Worm (Caenorhabditis elegans) whole organism, young adult: ENCODE data around the gene rdl-1.

Source experiments
- B0336.3 ChIP-seq: fragments of 200-800 bp; sonication (Bioruptor generic); IDR thresholded peaks from 2 replicates; pipeline ENCODE4 v1.3.6; 2022; ENCODE audit warnings: missing genetic modification characterization, missing compliant biosample characterization
- C06A6.2 ChIP-seq: fragments of 200-800 bp; sonication (Bioruptor generic); conservative IDR thresholded peaks from 2 replicates; pipeline ENCODE4 v1.3.6; 2022; ENCODE audit warnings: missing genetic modification characterization, missing compliant biosample characterization
- F10E7.11 ChIP-seq: sonication (generic microtip); optimal IDR thresholded peaks from 2 replicates; lab custom pipeline; 2017; ENCODE audit warnings: mild to moderate bottlenecking, missing genetic modification characterization, moderate library complexity, missing compliant biosample characterization
- F33H1.4 ChIP-seq: fragments of 200-800 bp; sonication (Bioruptor generic); IDR thresholded peaks from 2 replicates; pipeline ENCODE4 v1.3.6; 2022; ENCODE audit warnings: missing genetic modification reagents, missing genetic modification characterization, missing compliant biosample characterization
- F39B2.1 ChIP-seq: fragments of 200-800 bp; sonication (Bioruptor generic); IDR thresholded peaks from 2 replicates; pipeline ENCODE4 v1.3.6; 2022; ENCODE audit warnings: missing genetic modification reagents, missing genetic modification characterization, missing compliant biosample characterization
- Y53G8AR.9 ChIP-seq: fragments of 200-800 bp; sonication (Bioruptor generic); conservative IDR thresholded peaks from 2 replicates; pipeline ENCODE4 v1.3.6; 2022; ENCODE audit warnings: missing genetic modification reagents, missing genetic modification characterization, missing compliant biosample characterization
- ZK185.1 ChIP-seq: sonication (generic microtip); optimal IDR thresholded peaks from 2 replicates; lab custom pipeline; 2016; ENCODE audit warnings: mild to moderate bottlenecking, missing genetic modification characterization, missing compliant biosample characterization; ENCODE audit not compliant: poor library complexity, severe bottlenecking
- aptf-3 ChIP-seq: fragments of 200-800 bp; sonication (Bioruptor generic); IDR thresholded peaks from 2 replicates; pipeline ENCODE4 v1.3.6; 2022; ENCODE audit warnings: missing genetic modification characterization, missing compliant biosample characterization
- atf-7 ChIP-seq: sonication (generic microtip); optimal IDR thresholded peaks from 2 replicates; lab custom pipeline; 2017; ENCODE audit warnings: mild to moderate bottlenecking, missing genetic modification characterization, missing compliant biosample characterization
- athp-1 ChIP-seq: sonication (generic microtip); optimal IDR thresholded peaks from 2 replicates; lab custom pipeline; 2017; ENCODE audit warnings: mild to moderate bottlenecking, missing genetic modification characterization, missing compliant biosample characterization
- chd-7 ChIP-seq: sonication (generic microtip); optimal IDR thresholded peaks from 2 replicates; lab custom pipeline; 2016; ENCODE audit warnings: mild to moderate bottlenecking, missing genetic modification characterization, moderate library complexity, missing compliant biosample characterization
- egl-44 ChIP-seq: fragments of 200-800 bp; sonication (Bioruptor generic); IDR thresholded peaks from 2 replicates; pipeline ENCODE4 v1.3.6; 2022; ENCODE audit warnings: missing genetic modification reagents, missing genetic modification characterization, missing compliant biosample characterization
- egrh-3 ChIP-seq: fragments of 200-800 bp; sonication (Bioruptor generic); IDR thresholded peaks from 2 replicates; pipeline ENCODE4 v1.3.6; 2022; ENCODE audit warnings: missing genetic modification reagents, missing genetic modification characterization, missing compliant biosample characterization
- hmg-1.2 ChIP-seq: fragments of 200-800 bp; sonication (Bioruptor generic); IDR thresholded peaks from 2 replicates; pipeline ENCODE4 v1.3.6; 2022; ENCODE audit warnings: missing genetic modification reagents, missing genetic modification characterization, missing compliant biosample characterization
- hsf-1 ChIP-seq: fragments of 200-800 bp; sonication (Bioruptor generic); IDR thresholded peaks from 2 replicates; pipeline ENCODE4 v1.3.6; 2022; ENCODE audit warnings: missing genetic modification reagents, missing genetic modification characterization, missing compliant biosample characterization
- let-526 ChIP-seq: fragments of 200-800 bp; sonication (Bioruptor generic); IDR thresholded peaks from 2 replicates; pipeline ENCODE4 v1.3.6; 2022; ENCODE audit warnings: missing genetic modification reagents, missing genetic modification characterization, missing compliant biosample characterization
- lin-35 ChIP-seq, 3 experiments: fragments of 150-350 bp in 2 of 3; sonication (generic microtip) in 1 of 3; optimal IDR thresholded peaks; 2 replicates each; lab custom pipeline; 2014 to 2018; ENCODE audit warnings: missing biosample characterization in 3 of 3, missing genetic modification characterization in 3 of 3, missing genetic modification reagents in 3 of 3
- lin-54 ChIP-seq: fragments of 200-800 bp; sonication (Bioruptor generic); optimal IDR thresholded peaks from 2 replicates; lab custom pipeline; 2018; ENCODE audit warnings: mild to moderate bottlenecking, missing genetic modification characterization, missing compliant biosample characterization
- lir-1 ChIP-seq: fragments of 200-800 bp; sonication (Bioruptor generic); conservative IDR thresholded peaks from 2 replicates; pipeline ENCODE4 v1.3.6; 2022; ENCODE audit warnings: missing genetic modification reagents, missing genetic modification characterization, missing compliant biosample characterization
- madf-10 ChIP-seq: sonication (generic microtip); optimal IDR thresholded peaks from 2 replicates; lab custom pipeline; 2016; ENCODE audit warnings: mild to moderate bottlenecking, missing genetic modification characterization, missing compliant biosample characterization
- madf-3 ChIP-seq: fragments of 200-800 bp; sonication (Bioruptor generic); IDR thresholded peaks from 2 replicates; pipeline ENCODE4 v1.3.6; 2022; ENCODE audit warnings: missing genetic modification reagents, missing genetic modification characterization, missing compliant biosample characterization
- madf-6 ChIP-seq: fragments of 200-800 bp; sonication (Bioruptor generic); IDR thresholded peaks from 2 replicates; pipeline ENCODE4 v1.3.6; 2022; ENCODE audit warnings: missing genetic modification reagents, missing genetic modification characterization, missing compliant biosample characterization
- mcd-1 ChIP-seq: fragments of 200-800 bp; sonication (Bioruptor generic); IDR thresholded peaks from 2 replicates; pipeline ENCODE4 v1.3.6; 2022; ENCODE audit warnings: missing genetic modification reagents, missing genetic modification characterization, missing compliant biosample characterization
- mel-28 ChIP-seq: sonication (generic microtip); optimal IDR thresholded peaks from 2 replicates; lab custom pipeline; 2016; ENCODE audit warnings: borderline replicate concordance, mild to moderate bottlenecking, missing genetic modification characterization, missing compliant biosample characterization
- mes-4 ChIP-seq: sonication (generic microtip); optimal IDR thresholded peaks from 2 replicates; lab custom pipeline; 2016; ENCODE audit warnings: missing genotype, missing genetic modification characterization, missing compliant biosample characterization
- nhr-27 ChIP-seq: fragments of 200-800 bp; sonication (Bioruptor generic); optimal IDR thresholded peaks from 2 replicates; lab custom pipeline; 2018; ENCODE audit warnings: mild to moderate bottlenecking, missing genetic modification characterization, moderate library complexity, missing compliant biosample characterization
- nhr-80 ChIP-seq: sonication (generic microtip); optimal IDR thresholded peaks from 2 replicates; lab custom pipeline; 2016; ENCODE audit warnings: missing genetic modification characterization, missing compliant biosample characterization
- pbrm-1 ChIP-seq: fragments of 200-800 bp; sonication (Bioruptor generic); IDR thresholded peaks from 2 replicates; pipeline ENCODE4 v1.3.6; 2022; ENCODE audit warnings: missing genetic modification reagents, missing genetic modification characterization, missing compliant biosample characterization
- pha-4 ChIP-seq: fragments of 150-350 bp; sonication (generic microtip); optimal IDR thresholded peaks from 2 replicates; lab custom pipeline; 2014; ENCODE audit warnings: missing biosample characterization, missing genetic modification reagents, missing genetic modification characterization
- repo-1 ChIP-seq: sonication (generic microtip); optimal IDR thresholded peaks from 2 replicates; lab custom pipeline; 2017; ENCODE audit warnings: mild to moderate bottlenecking, missing genetic modification characterization, missing compliant biosample characterization
- rpc-1 ChIP-seq, 2 experiments: fragments of 150-350 bp in 1 of 2; sonication (generic microtip) in 1 of 2; optimal IDR thresholded peaks; 2 replicates each; lab custom pipeline; 2014 to 2018; ENCODE audit warnings: missing biosample characterization in 1 of 2, missing genetic modification characterization in 1 of 2, missing genetic modification reagents in 1 of 2, missing genotype in 1 of 2
- somi-1 ChIP-seq: fragments of 200-800 bp; sonication (Bioruptor generic); optimal IDR thresholded peaks from 2 replicates; lab custom pipeline; 2018; ENCODE audit warnings: mild to moderate bottlenecking, missing genetic modification characterization, missing compliant biosample characterization
- sptf-2 ChIP-seq: fragments of 200-800 bp; sonication (Bioruptor generic); optimal IDR thresholded peaks from 2 replicates; lab custom pipeline; 2018; ENCODE audit warnings: mild to moderate bottlenecking, missing genetic modification characterization, missing compliant biosample characterization
- tbp1 ChIP-seq: fragments of 200-800 bp; sonication (Bioruptor generic); optimal IDR thresholded peaks from 2 replicates; lab custom pipeline; 2018; ENCODE audit warnings: mild to moderate bottlenecking, missing genetic modification characterization, missing compliant biosample characterization
- tbx-9 ChIP-seq: sonication (generic microtip); optimal IDR thresholded peaks from 2 replicates; lab custom pipeline; 2016; ENCODE audit warnings: borderline replicate concordance, missing genetic modification characterization, inconsistent platforms, missing compliant biosample characterization
- tlf-1 ChIP-seq: fragments of 200-800 bp; sonication (Bioruptor generic); optimal IDR thresholded peaks from 2 replicates; lab custom pipeline; 2018; ENCODE audit warnings: mild to moderate bottlenecking, missing genetic modification characterization, missing compliant biosample characterization
- zim-3 ChIP-seq: sonication (generic microtip); optimal IDR thresholded peaks from 2 replicates; lab custom pipeline; 2017; ENCODE audit warnings: mild to moderate bottlenecking, missing genetic modification characterization, moderate library complexity, missing compliant biosample characterization
- ztf-22 ChIP-seq: fragments of 200-800 bp; sonication (Bioruptor generic); optimal IDR thresholded peaks from 2 replicates; lab custom pipeline; 2018; ENCODE audit warnings: mild to moderate bottlenecking, missing genetic modification characterization, moderate library complexity, missing compliant biosample characterization

Gene rdl-1

DNA sequence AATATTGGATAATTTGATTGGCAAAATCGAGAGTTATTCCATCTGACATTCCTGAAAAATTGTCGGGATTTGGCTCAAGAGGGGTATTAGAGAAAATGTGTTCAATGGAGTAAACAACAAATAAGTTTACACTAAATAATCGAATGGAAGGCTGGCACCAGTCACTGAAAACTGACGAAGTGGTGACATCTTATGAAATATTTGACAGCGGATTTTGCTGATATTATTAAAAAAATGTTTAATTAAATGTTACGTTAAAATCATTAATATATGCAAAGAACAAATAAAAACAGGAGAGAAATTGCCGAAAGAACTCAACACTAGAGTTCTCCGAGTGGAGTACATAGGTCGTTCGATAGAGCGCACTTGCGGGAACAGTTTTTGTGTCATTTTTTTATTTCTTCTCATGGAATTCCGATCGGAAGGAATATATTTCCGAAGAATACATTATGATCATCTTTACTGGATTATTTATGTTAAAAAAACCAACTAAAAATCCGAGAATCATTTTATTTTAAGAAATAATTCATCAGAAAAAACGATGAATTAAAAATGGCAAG is 15.5 kb upstream of the rdl-1 start, which contains the start of gene tag-322 (continued):
- TF ChIP-seq pha-4 (tag; lab: Kevin White, UChicago): no peak
- TF ChIP-seq mes-4 (tag; lab: Kevin White, UChicago): no peak
- no peak for TF ChIP-seq athp-1 (tag; lab: Kevin White, UChicago)
- no peak for TF ChIP-seq madf-3
- TF ChIP-seq B0336.3: 0 out of 2 replicates have a peak, but pooled peaks have one; percentile 39
- TF ChIP-seq chd-7 (tag; lab: Kevin White, UChicago): no peak
- TF ChIP-seq tbx-9 (tag; lab: Kevin White, UChicago): no peak
- TF ChIP-seq F39B2.1 (GFP tag; lab: Robert Waterston, UW): no peak
- no peak for TF ChIP-seq C06A6.2 (GFP tag; lab: Robert Waterston, UW)
- peak; percentile 16 for TF ChIP-seq tbp1 (GFP tag; lab: Kevin White, UChicago)
- no peak for TF ChIP-seq let-526 (GFP tag; lab: Robert Waterston, UW)
- no peak for TF ChIP-seq mel-28
- TF ChIP-seq F33H1.4 (GFP tag; lab: Robert Waterston, UW): peak; percentile 47; the same call in 1 of the 2 replicates

DNA sequence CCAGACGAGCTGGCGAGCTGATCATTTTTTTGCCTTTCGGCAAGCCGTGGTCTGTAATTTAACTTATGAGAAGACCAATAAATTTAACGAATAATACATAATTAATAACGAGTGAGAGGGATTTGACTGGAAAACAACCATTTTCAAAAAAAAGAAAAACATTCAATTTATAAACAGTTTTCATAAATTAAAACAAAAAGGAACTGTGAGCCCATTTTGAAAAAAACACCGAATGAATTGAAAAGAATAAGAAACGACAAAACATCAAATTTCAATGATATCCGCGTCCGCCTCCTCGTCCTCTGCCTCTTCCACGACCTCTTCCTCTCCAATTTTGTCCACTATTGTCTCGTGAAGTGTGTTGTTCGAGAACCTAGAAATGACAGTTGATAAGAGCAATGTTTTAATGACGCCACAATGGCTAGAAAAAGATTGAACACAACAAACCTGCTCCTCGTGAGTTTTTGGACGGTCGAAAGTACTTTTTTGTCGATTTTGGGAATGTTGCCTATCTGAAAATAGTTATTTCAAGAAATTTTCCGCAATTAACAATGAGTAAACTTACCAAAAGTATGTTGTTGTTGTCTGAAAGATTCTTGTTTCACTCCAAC is 13.8 kb upstream of the rdl-1 start, which contains the start of gene tag-321:
TSS of gene tag-321 (minus strand) at position 51 of the 611 bp plus-strand sequence.
- peak; percentile 63 for TF ChIP-seq nhr-80 (tag; lab: Kevin White, UChicago)
- no peak for TF ChIP-seq zim-3 (tag; lab: Kevin White, UChicago)
- TF ChIP-seq egrh-3 (GFP tag; lab: Robert Waterston, UW): no peak
- TF ChIP-seq lir-1 (GFP tag; lab: Robert Waterston, UW): no peak
- TF ChIP-seq somi-1 (GFP tag; lab: Kevin White, UChicago): no peak
- TF ChIP-seq ztf-22 (GFP tag; lab: Kevin White, UChicago): no peak
- no peak for TF ChIP-seq sptf-2 (GFP tag; lab: Kevin White, UChicago)
- no peak for TF ChIP-seq F10E7.11 (tag; lab: Kevin White, UChicago)
- TF ChIP-seq nhr-27 (tag; lab: Kevin White, UChicago): no peak
- TF ChIP-seq hmg-1.2 (GFP tag; lab: Robert Waterston, UW): no peak
- no peak for TF ChIP-seq egl-44 (GFP tag; lab: Robert Waterston, UW)
- TF ChIP-seq madf-10: no peak
- 0 out of 2 replicates have a peak, but pooled peaks have one; percentile 44 for TF ChIP-seq hsf-1 (GFP tag; lab: Robert Waterston, UW)
- TF ChIP-seq lin-54 (GFP tag; lab: Kevin White, UChicago): no peak
- TF ChIP-seq lin-35 (GFP tag; optimal IDR thresholded peaks at IDR 0.05; lab: Kevin White, UChicago): no peak
- TF ChIP-seq, all 124 proteins: peak for 2

DNA sequence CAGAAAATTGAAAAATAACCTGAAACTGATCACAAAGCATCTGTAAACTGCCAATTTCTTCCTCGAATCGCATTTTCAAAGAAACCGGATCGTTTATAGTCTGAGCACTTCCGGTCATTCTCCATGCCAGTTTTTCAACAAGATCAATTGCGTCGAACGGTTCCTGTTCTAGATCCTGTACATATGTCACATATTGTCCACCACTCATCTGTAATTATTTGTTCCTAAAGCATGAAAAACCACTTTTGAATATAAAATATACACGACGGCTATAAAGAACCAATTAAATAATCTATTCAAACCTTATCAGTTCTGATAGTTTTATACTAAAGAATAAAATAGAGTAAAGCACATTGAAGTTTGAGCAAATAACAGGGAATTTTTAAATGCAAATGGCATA is 12.2 kb upstream of the rdl-1 start, which contains the start of gene sec-10:
TSS of gene sec-10 (minus strand) at position 208 of the 400 bp plus-strand sequence.
- TF ChIP-seq Y53G8AR.9 (GFP tag; lab: Robert Waterston, UW): peak; percentile 87
- TF ChIP-seq pbrm-1: 0 out of 2 replicates have a peak, but pooled peaks have one; percentile 35
- TF ChIP-seq B0336.3: peak; percentile 72; the same call in 1 of the 2 replicates
- TF ChIP-seq madf-6 (GFP tag; lab: Robert Waterston, UW): peak; percentile 16; the same call in 1 of the 2 replicates
- no peak for TF ChIP-seq F33H1.4 (GFP tag; lab: Robert Waterston, UW)
- TF ChIP-seq tlf-1: peak; percentile 28
- no peak for TF ChIP-seq aptf-3
- TF ChIP-seq athp-1 (tag; lab: Kevin White, UChicago): peak; percentile 73
- TF ChIP-seq rpc-1 (optimal IDR thresholded peaks at IDR 0.05; lab: Kevin White, UChicago): no peak
- TF ChIP-seq rpc-1 (tag; optimal IDR thresholded peaks at IDR 0.05; lab: Kevin White, UChicago): no peak
- no peak for TF ChIP-seq F10E7.11 (tag; lab: Kevin White, UChicago)
- peak; percentile 19 for TF ChIP-seq tbp1 (GFP tag; lab: Kevin White, UChicago)
- TF ChIP-seq madf-3: 0 out of 2 replicates have a peak, but pooled peaks have one; percentile 40
- peak; percentile 20 for TF ChIP-seq ZK185.1 (tag; lab: Kevin White, UChicago)
- TF ChIP-seq let-526 (GFP tag; lab: Robert Waterston, UW): no peak
- TF ChIP-seq atf-7: peak; percentile 16
- peak; percentile 35; the same call in 1 of the 2 replicates for TF ChIP-seq mcd-1 (GFP tag; lab: Robert Waterston, UW)
- TF ChIP-seq repo-1 (tag; lab: Kevin White, UChicago): peak; percentile 12
